In genomic region chrIII:1058074-1058473, ce11 we compare ENCODE assay signal across 4 worm cellular contexts.
TF ChIP-seq lines count a peak whose summit lies in the region.

No protein-coding gene starts in this region.

TF ChIP-seq in whole organism, L3 larva, 47 proteins besides CTCF, POLR2A, EP300 and RAD21:
- TF ChIP-seq pqm-1 (tag; optimal IDR thresholded peaks at IDR 0.05; lab: Kevin White, UChicago) (no peak), ceh-28 (tag; optimal IDR thresholded peaks at IDR 0.05; lab: Kevin White, UChicago) (peak; percentile 94)
TF ChIP-seq in whole organism, L3 larva: peak in this region for 1.

TF ChIP-seq in whole organism, L4 larva, 104 proteins besides CTCF, POLR2A, EP300 and RAD21:
- TF ChIP-seq rbr-2 (tag; optimal IDR thresholded peaks at IDR 0.05; lab: Kevin White, UChicago) (no peak), F26F4.8 (GFP tag; conservative IDR thresholded peaks at IDR 0.05; lab: Robert Waterston, UW) (no peak), ceh-28 (tag; optimal IDR thresholded peaks at IDR 0.05; lab: Kevin White, UChicago) (peak; percentile 89), nhr-237 (tag; optimal IDR thresholded peaks at IDR 0.05; lab: Kevin White, UChicago) (no peak), tag-97 (GFP tag; IDR thresholded peaks at IDR 0.05; lab: Robert Waterston, UW) (no peak)

TF ChIP-seq in whole organism, late embryonic, 69 proteins besides CTCF, POLR2A, EP300 and RAD21:
- TF ChIP-seq ceh-48 (tag; optimal IDR thresholded peaks at IDR 0.05; lab: Kevin White, UChicago), result peak; percentile 66
- TF ChIP-seq dmd-4 (tag; optimal IDR thresholded peaks at IDR 0.05; lab: Kevin White, UChicago; ENCODE audit: borderline replicate concordance), result no peak

TF ChIP-seq in whole organism, midembryonic, 9 proteins besides CTCF, POLR2A, EP300 and RAD21:
- TF ChIP-seq T22C8.4 (GFP tag; IDR thresholded peaks at IDR 0.05; lab: Robert Waterston, UW) (peak; percentile 84), cog-1 (tag; optimal IDR thresholded peaks at IDR 0.05; lab: Kevin White, UChicago) (no peak)
